Fruit fly (Drosophila melanogaster): ENCODE results near the gene CG7083.

DNA sequence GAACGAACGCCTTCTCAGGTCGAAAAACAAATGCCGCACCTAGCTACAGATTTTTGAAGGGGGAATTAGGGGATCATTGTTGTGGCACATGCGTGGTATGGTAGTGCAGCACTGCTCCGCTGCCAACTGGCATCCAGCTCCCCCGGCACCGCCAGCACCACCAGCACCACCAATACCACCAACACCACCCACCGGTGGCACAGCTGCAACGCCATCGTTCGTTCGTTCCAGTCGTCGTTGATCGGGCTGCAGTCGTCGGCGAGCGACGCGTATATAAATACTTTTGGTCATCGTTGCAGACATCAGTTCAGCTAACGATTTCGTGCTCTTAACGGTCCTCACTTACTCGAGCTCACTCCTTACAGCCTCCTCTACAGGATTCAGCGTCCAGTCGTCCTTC lies 15.0 kb upstream of the CG7083 start, which contains the start of gene CG34461:
- TF ChIP-seq Myc (optimal IDR thresholded peaks at IDR 0.05) = no peak
- no peak for TF ChIP-seq h (optimal IDR thresholded peaks at IDR 0.05)
